Worm (Caenorhabditis elegans) whole organism, L2 larva: ENCODE data around the gene R11F4.1.

Source experiments
- ama-1 ChIP-seq: fragments of 150-350 bp; optimal IDR thresholded peaks from 2 replicates; lab custom pipeline; 2018; ENCODE audit warnings: inconsistent platforms
- nhr-23 ChIP-seq: fragments of 150-350 bp; optimal IDR thresholded peaks from 2 replicates; lab custom pipeline; 2014; ENCODE audit warnings: missing biosample characterization, missing genetic modification reagents, missing genetic modification characterization

- TF ChIP-seq nhr-23 (tag; lab: Kevin White, UChicago) = no peak
- no peak for TF ChIP-seq ama-1 (lab: Kevin White, UChicago)
Observed at ce11 chrII:4098759-4099158, 7.0 kb downstream of the R11F4.1 start.
